Worm (Caenorhabditis elegans) whole organism, midembryonic: ENCODE results near the gene F49H6.5.

ENCODE experiments used
- T22C8.4 ChIP-seq: fragments of 200-800 bp; sonication (Bioruptor generic); IDR thresholded peaks from 2 replicates; pipeline ENCODE4 v1.3.6; 2022; ENCODE audit warnings: missing genetic modification characterization, missing compliant biosample characterization
- flt-1 ChIP-seq: fragments of 200-800 bp; sonication (Bioruptor generic); IDR thresholded peaks from 2 replicates; pipeline ENCODE4 v1.3.6; 2022; ENCODE audit warnings: missing genetic modification characterization, missing compliant biosample characterization
- klf-2 ChIP-seq: fragments of 200-800 bp; sonication (Bioruptor generic); conservative IDR thresholded peaks from 2 replicates; pipeline ENCODE4 v1.3.6; 2022; ENCODE audit warnings: missing genetic modification reagents, missing genetic modification characterization, missing compliant biosample characterization
- med-1 ChIP-seq: sonication (generic microtip); optimal IDR thresholded peaks from 2 replicates; lab custom pipeline; 2017; ENCODE audit warnings: missing genetic modification characterization, mild to moderate bottlenecking, missing compliant biosample characterization, antibody characterized with exemption, missing genetic modification reagents; ENCODE audit not compliant: insufficient read depth
- tab-1 ChIP-seq: fragments of 200-800 bp; sonication (Bioruptor generic); IDR thresholded peaks from 2 replicates; pipeline ENCODE4 v1.3.6; 2022; ENCODE audit warnings: missing genetic modification characterization, missing compliant biosample characterization
- ztf-23 ChIP-seq: fragments of 200-800 bp; sonication (Bioruptor generic); IDR thresholded peaks from 2 replicates; pipeline ENCODE4 v1.3.6; 2022; ENCODE audit warnings: missing genetic modification reagents, missing genetic modification characterization, missing compliant biosample characterization
- ztf-29 ChIP-seq: fragments of 200-800 bp; sonication (Bioruptor generic); IDR thresholded peaks from 2 replicates; pipeline ENCODE4 v1.3.6; 2022; ENCODE audit warnings: missing genetic modification reagents, missing genetic modification characterization, missing compliant biosample characterization

- TF ChIP-seq ztf-23, result no peak
- TF ChIP-seq flt-1 (GFP tag; lab: Robert Waterston, UW), result no peak
- TF ChIP-seq klf-2 (GFP tag; lab: Robert Waterston, UW), result no peak
- no peak for TF ChIP-seq T22C8.4 (GFP tag; lab: Robert Waterston, UW)
- no peak for TF ChIP-seq ztf-29
- TF ChIP-seq med-1, result no peak
- TF ChIP-seq tab-1 (GFP tag; lab: Robert Waterston, UW), result no peak
These were observed 38.5 kb downstream of the F49H6.5 start, which contains the start of gene F28B1.9 for ce11 chrV:17061585-17061984.
